Worm (Caenorhabditis elegans): Measurements from ENCODE around the gene Y9C9A.8.

Y9C9A.8 gene

DNA sequence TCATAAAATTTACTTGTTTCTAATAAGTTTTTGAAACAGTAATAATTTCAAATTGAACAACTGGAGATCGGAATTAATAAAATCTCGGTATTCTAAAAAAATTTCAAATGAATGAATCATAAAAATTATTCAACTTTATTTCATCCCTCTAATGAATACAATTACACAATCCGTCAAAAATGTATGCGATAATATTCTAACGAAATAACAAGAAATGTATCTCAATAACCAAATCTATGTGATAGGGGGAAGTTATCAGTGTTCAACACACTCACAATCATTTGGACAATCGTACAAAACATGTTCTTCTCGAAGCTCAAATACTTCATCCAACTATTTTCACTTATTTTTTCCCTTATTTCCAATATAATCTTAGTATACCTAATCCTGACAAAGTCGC, 11.5 kb downstream of the Y9C9A.8 start, which contains the start of gene Y9C9A.5:
Y9C9A.5 (plus strand) TSS at position 301 of the 400 bp plus-strand sequence.
- no peak for TF ChIP-seq nhr-47 (tag; optimal IDR thresholded peaks at IDR 0.05)
- TF ChIP-seq lin-35 (GFP tag; optimal IDR thresholded peaks at IDR 0.05), result no peak
- no peak for TF ChIP-seq nhr-28 (tag; optimal IDR thresholded peaks at IDR 0.05)
- no peak for TF ChIP-seq dpl-1 (GFP tag; optimal IDR thresholded peaks at IDR 0.05)
- TF ChIP-seq lin-39 (tag; optimal IDR thresholded peaks at IDR 0.05), result no peak
- TF ChIP-seq nhr-237 (tag; optimal IDR thresholded peaks at IDR 0.05), result no peak
- no peak for TF ChIP-seq tbx-2 (tag; optimal IDR thresholded peaks at IDR 0.05)
- no peak for TF ChIP-seq hpl-2 (GFP tag; optimal IDR thresholded peaks at IDR 0.05)
- TF ChIP-seq mdl-1 (tag; optimal IDR thresholded peaks at IDR 0.05), result no peak
- no peak for TF ChIP-seq isw-1 (GFP tag; IDR thresholded peaks at IDR 0.05)
- no peak for TF ChIP-seq nhr-20 (tag; optimal IDR thresholded peaks at IDR 0.05)
- no peak for TF ChIP-seq ceh-90 (tag; optimal IDR thresholded peaks at IDR 0.05)
- no peak for TF ChIP-seq snu-23 (GFP tag; optimal IDR thresholded peaks at IDR 0.05)
- no peak for TF ChIP-seq efl-1 (optimal IDR thresholded peaks at IDR 0.05)
- TF ChIP-seq efl-1 (GFP tag; optimal IDR thresholded peaks at IDR 0.05 in 1 of 2), result no peak
- no peak for TF ChIP-seq ama-1 (optimal IDR thresholded peaks at IDR 0.05)
- no peak for TF ChIP-seq nhr-85 (tag)

DNA sequence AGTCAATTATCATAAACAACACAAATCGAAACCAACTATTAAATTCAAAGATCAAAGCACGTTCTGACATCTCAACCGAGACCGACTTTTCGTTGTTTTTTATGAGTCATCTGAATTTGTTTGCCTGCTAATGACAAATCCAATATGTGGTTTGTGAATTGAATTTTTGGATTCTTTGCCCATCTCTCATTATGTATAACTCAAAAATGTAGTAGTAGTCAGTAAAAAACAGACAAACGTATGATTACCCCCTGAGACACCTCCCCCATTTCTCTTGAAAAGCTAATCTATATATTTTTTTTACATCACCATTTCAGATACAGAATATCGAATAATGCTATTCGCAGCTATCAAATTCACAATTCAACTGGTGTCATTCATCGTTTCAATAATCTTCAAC, 15.6 kb downstream of the Y9C9A.8 start, which contains the start of gene str-169:
str-169 (plus strand) TSS at position 301 of the 400 bp plus-strand sequence.
- TF ChIP-seq elt-3 (tag; optimal IDR thresholded peaks at IDR 0.05) (no peak), fkh-8 (tag; optimal IDR thresholded peaks at IDR 0.05) (peak; percentile 17), C34B4.2 (tag; optimal IDR thresholded peaks at IDR 0.05) (no peak), ets-5 (GFP tag; IDR thresholded peaks at IDR 0.05) (no peak), blmp-1 (tag; optimal IDR thresholded peaks at IDR 0.05) (no peak)

DNA sequence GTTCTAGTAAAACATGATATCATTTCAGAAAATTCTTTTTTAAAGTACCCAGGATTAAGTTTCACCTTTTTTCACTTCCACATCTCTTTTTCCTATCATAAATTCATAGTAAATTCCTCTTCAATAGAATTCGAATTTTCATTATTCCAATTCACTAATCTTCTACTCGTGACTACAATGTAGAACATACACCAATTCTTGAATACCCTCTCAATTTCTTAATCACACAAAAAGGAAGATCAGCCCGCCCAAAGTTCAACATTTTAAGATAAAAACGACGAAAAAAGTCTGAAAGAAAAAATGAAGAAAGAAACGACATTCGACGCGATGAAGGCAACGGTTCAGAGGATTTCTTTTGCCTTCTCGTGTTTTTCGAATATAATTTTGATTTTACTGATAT, 23.7 kb downstream of the Y9C9A.8 start, which contains the start of gene str-163:
str-163 (plus strand) TSS at position 301 of the 400 bp plus-strand sequence.
- no peak for TF ChIP-seq jun-1 (tag; optimal IDR thresholded peaks at IDR 0.05)
- TF ChIP-seq zip-4 (GFP tag; optimal IDR thresholded peaks at IDR 0.05), result no peak
- TF ChIP-seq snu-23 (GFP tag; optimal IDR thresholded peaks at IDR 0.05), result no peak
- no peak for TF ChIP-seq C34B4.2 (tag; optimal IDR thresholded peaks at IDR 0.05)
- TF ChIP-seq lin-35 (GFP tag; optimal IDR thresholded peaks at IDR 0.05), result no peak
- TF ChIP-seq nhr-77 (tag; optimal IDR thresholded peaks at IDR 0.05), result no peak
- no peak for TF ChIP-seq lin-15B (tag; optimal IDR thresholded peaks at IDR 0.05)
- no peak for TF ChIP-seq nhr-12 (tag; optimal IDR thresholded peaks at IDR 0.05)
- no peak for TF ChIP-seq hlh-17 (GFP tag; optimal IDR thresholded peaks at IDR 0.05; ENCODE audit: borderline replicate concordance)
- peak; percentile 39 for TF ChIP-seq fkh-8 (tag; optimal IDR thresholded peaks at IDR 0.05)
- TF ChIP-seq elt-2 (tag; optimal IDR thresholded peaks at IDR 0.05), result no peak
- TF ChIP-seq elt-3 (tag; optimal IDR thresholded peaks at IDR 0.05), result no peak
- peak; percentile 55 for TF ChIP-seq dsc-1 (tag; optimal IDR thresholded peaks at IDR 0.05)
- no peak for TF ChIP-seq unc-98 (GFP tag; IDR thresholded peaks at IDR 0.05)
- no peak for TF ChIP-seq mdl-1 (tag; optimal IDR thresholded peaks at IDR 0.05)
- no peak for TF ChIP-seq xbp-1 (tag; optimal IDR thresholded peaks at IDR 0.05)
- TF ChIP-seq nhr-47 (tag; optimal IDR thresholded peaks at IDR 0.05), result no peak
- TF ChIP-seq nhr-20 (tag; optimal IDR thresholded peaks at IDR 0.05), result no peak
- TF ChIP-seq efl-1 (optimal IDR thresholded peaks at IDR 0.05), result no peak
- TF ChIP-seq efl-1 (GFP tag; optimal IDR thresholded peaks at IDR 0.05 in 1 of 2), result no peak
- no peak for TF ChIP-seq lir-3 (tag; optimal IDR thresholded peaks at IDR 0.05; ENCODE audit: poor library complexity)
- no peak for TF ChIP-seq zag-1 (tag; optimal IDR thresholded peaks at IDR 0.05)
- no peak for TF ChIP-seq irx-1 (tag; optimal IDR thresholded peaks at IDR 0.05)
- TF ChIP-seq lin-13 (GFP tag; optimal IDR thresholded peaks at IDR 0.05), result no peak
- no peak for TF ChIP-seq fkh-4 (tag; optimal IDR thresholded peaks at IDR 0.05; ENCODE audit: borderline replicate concordance)
- no peak for TF ChIP-seq nhr-76 (tag; optimal IDR thresholded peaks at IDR 0.05)
- no peak for TF ChIP-seq isw-1 (GFP tag; IDR thresholded peaks at IDR 0.05)
- no peak for TF ChIP-seq grh-1 (GFP tag; IDR thresholded peaks at IDR 0.05)
- no peak for TF ChIP-seq nhr-85 (tag)
- no peak for TF ChIP-seq ceh-90 (tag; optimal IDR thresholded peaks at IDR 0.05)
- TF ChIP-seq efl-3 (GFP tag; optimal IDR thresholded peaks at IDR 0.05), result no peak
- TF ChIP-seq ama-1 (optimal IDR thresholded peaks at IDR 0.05), result no peak
- no peak for TF ChIP-seq snpc-4 (tag; optimal IDR thresholded peaks at IDR 0.05)
- peak; percentile 39 for TF ChIP-seq pax-3 (tag; optimal IDR thresholded peaks at IDR 0.05)
- TF ChIP-seq sox-4 (tag; optimal IDR thresholded peaks at IDR 0.05), result peak; percentile 44
- TF ChIP-seq pag-3 (tag; optimal IDR thresholded peaks at IDR 0.05; ENCODE audit: borderline replicate concordance, insufficient read depth), result no peak
